Worm (Caenorhabditis elegans) whole organism, L4/young adult: ENCODE data around the gene clec-84.

Experiments
- W03F9.2 ChIP-seq: fragments of 150-350 bp; optimal IDR thresholded peaks from 2 replicates; lab custom pipeline; 2014; ENCODE audit warnings: missing biosample characterization, missing genetic modification characterization
- dao-5 ChIP-seq: sonication (generic microtip); optimal IDR thresholded peaks from 2 replicates; lab custom pipeline; 2016; ENCODE audit warnings: missing genotype, missing genetic modification characterization, moderate library complexity, missing compliant biosample characterization
- him-1 ChIP-seq: sonication (generic microtip); optimal IDR thresholded peaks from 2 replicates; lab custom pipeline; 2016; ENCODE audit warnings: missing genotype, missing genetic modification reagents, missing genetic modification characterization, missing compliant biosample characterization

DNA sequence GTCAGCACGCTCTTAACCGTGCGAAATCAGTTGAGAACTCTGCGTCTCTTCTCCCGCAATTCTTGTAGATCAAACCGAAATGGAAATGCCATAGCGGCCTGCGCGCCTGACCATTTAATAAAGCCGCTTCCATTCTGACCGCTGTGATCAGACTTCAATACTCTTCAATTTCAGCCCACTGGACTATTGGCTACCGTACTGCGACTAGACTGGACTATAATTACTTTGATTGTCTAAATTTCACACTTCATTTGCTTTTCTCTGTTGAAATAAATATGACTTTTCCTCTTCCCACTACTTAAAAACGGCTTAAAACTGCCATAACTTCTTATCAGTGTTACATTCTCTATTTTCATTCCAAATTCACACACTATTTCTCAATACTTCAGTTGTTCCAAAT is 4.0 kb upstream of the clec-84 start, which contains the start of gene Y54G2A.7:
- TF ChIP-seq W03F9.2: no peak
- TF ChIP-seq him-1 (tag; lab: Kevin White, UChicago): no peak
- TF ChIP-seq dao-5 (tag; lab: Kevin White, UChicago): no peak
